Worm (Caenorhabditis elegans) whole organism, L4/young adult: ENCODE data around the gene srh-140.

Source experiments
- W03F9.2 ChIP-seq: fragments of 150-350 bp; optimal IDR thresholded peaks from 2 replicates; lab custom pipeline; 2014; ENCODE audit warnings: missing biosample characterization, missing genetic modification characterization
- dao-5 ChIP-seq: sonication (generic microtip); optimal IDR thresholded peaks from 2 replicates; lab custom pipeline; 2016; ENCODE audit warnings: missing genotype, missing genetic modification characterization, moderate library complexity, missing compliant biosample characterization
- him-1 ChIP-seq: sonication (generic microtip); optimal IDR thresholded peaks from 2 replicates; lab custom pipeline; 2016; ENCODE audit warnings: missing genotype, missing genetic modification reagents, missing genetic modification characterization, missing compliant biosample characterization

- no peak for TF ChIP-seq W03F9.2 (tag; lab: Kevin White, UChicago)
- TF ChIP-seq dao-5 (tag; lab: Kevin White, UChicago) = no peak
- no peak for TF ChIP-seq him-1 (tag; lab: Kevin White, UChicago)
Measured at ce11 chrV:15719570-15719969, 2.4 kb upstream of the srh-140 start, which contains the start of gene Y6E2A.7.
